Fruit fly (Drosophila melanogaster) whole organism, embryonic: ENCODE measurements around the gene CG33258.

Experiments
- CG10209 ChIP-seq: fragments of 200-800 bp; sonication (Bioruptor generic); optimal IDR thresholded peaks from 3 replicates; lab custom pipeline; 2017; ENCODE audit warnings: missing biosample characterization, mild to moderate bottlenecking, missing genetic modification characterization, missing genetic modification reagents
- CG10431 ChIP-seq: fragments of 200-800 bp; sonication (Bioruptor generic); optimal IDR thresholded peaks from 3 replicates; lab custom pipeline; 2018; ENCODE audit warnings: missing biosample characterization, mild to moderate bottlenecking, missing genetic modification characterization
- CG10543 ChIP-seq: fragments of 200-800 bp; sonication (Bioruptor generic); optimal IDR thresholded peaks from 3 replicates; lab custom pipeline; 2017; ENCODE audit warnings: missing biosample characterization, mild to moderate bottlenecking, missing genetic modification characterization, moderate library complexity
- CG10565 ChIP-seq: fragments of 200-800 bp; sonication (Bioruptor generic); optimal IDR thresholded peaks from 3 replicates; lab custom pipeline; 2016; ENCODE audit warnings: missing biosample characterization, mild to moderate bottlenecking, missing genetic modification characterization
- CG11247 ChIP-seq: fragments of 200-800 bp; sonication (Bioruptor generic); IDR thresholded peaks from 2 replicates; pipeline ENCODE4 v1.3.6; 2022; ENCODE audit warnings: missing biosample characterization, missing genetic modification characterization
- CG11398 ChIP-seq: fragments of 200-800 bp; sonication (Bioruptor generic); optimal IDR thresholded peaks from 2 replicates; lab custom pipeline; 2016; ENCODE audit warnings: missing biosample characterization, missing genetic modification characterization
- CG13287 ChIP-seq: fragments of 200-800 bp; sonication (Bioruptor generic); IDR thresholded peaks from 2 replicates; pipeline ENCODE4 v1.3.6; 2022; ENCODE audit warnings: missing biosample characterization, missing genetic modification characterization; ENCODE audit not compliant: partially characterized antibody
- CG14710 ChIP-seq: fragments of 200-800 bp; sonication (Bioruptor generic); optimal IDR thresholded peaks from 3 replicates; lab custom pipeline; 2019; ENCODE audit warnings: missing biosample characterization, mild to moderate bottlenecking, missing genetic modification characterization, moderate library complexity
- CG1603 ChIP-seq: fragments of 200-800 bp; sonication (Bioruptor generic); optimal IDR thresholded peaks from 2 replicates; lab custom pipeline; 2019; ENCODE audit warnings: missing biosample characterization, mild to moderate bottlenecking, missing genetic modification characterization, moderate library complexity
- CG17361 ChIP-seq: fragments of 200-800 bp; sonication (Bioruptor generic); IDR thresholded peaks from 3 replicates; pipeline ENCODE4 v1.3.6; 2022; ENCODE audit warnings: missing biosample characterization, missing genetic modification characterization
- CG2202 ChIP-seq: fragments of 200-800 bp; sonication (Bioruptor generic); optimal IDR thresholded peaks from 2 replicates; lab custom pipeline; 2018; ENCODE audit warnings: missing biosample characterization, mild to moderate bottlenecking, missing genetic modification characterization
- CG2712 ChIP-seq: fragments of 200-800 bp; optimal IDR thresholded peaks from 3 replicates; lab custom pipeline; 2019; ENCODE audit warnings: missing biosample characterization, mild to moderate bottlenecking, missing genetic modification characterization, moderate library complexity
- CG3281 ChIP-seq: fragments of 200-800 bp; sonication (Bioruptor generic); optimal IDR thresholded peaks from 3 replicates; lab custom pipeline; 2017; ENCODE audit warnings: missing biosample characterization, mild to moderate bottlenecking, missing genetic modification characterization
- CG3838 ChIP-seq: fragments of 200-800 bp; sonication (Bioruptor generic); optimal IDR thresholded peaks from 3 replicates; lab custom pipeline; 2016; ENCODE audit warnings: missing biosample characterization, missing genetic modification characterization
- CG3995 ChIP-seq: fragments of 200-800 bp; sonication (Bioruptor generic); optimal IDR thresholded peaks from 3 replicates; lab custom pipeline; 2016; ENCODE audit warnings: missing biosample characterization, missing genetic modification characterization
- CG4360 ChIP-seq: fragments of 200-800 bp; sonication (Bioruptor generic); IDR thresholded peaks from 2 replicates; pipeline ENCODE4 v1.3.6; 2022; ENCODE audit warnings: missing biosample characterization, missing genetic modification characterization
- CG43689 ChIP-seq: fragments of 200-800 bp; sonication (Bioruptor generic); IDR thresholded peaks from 2 replicates; pipeline ENCODE4 v1.3.6; 2022; ENCODE audit warnings: missing biosample characterization, missing genetic modification characterization
- CG5180 ChIP-seq: fragments of 200-800 bp; sonication (Bioruptor generic); optimal IDR thresholded peaks from 3 replicates; lab custom pipeline; 2017; ENCODE audit warnings: missing biosample characterization, missing genetic modification characterization, mild to moderate bottlenecking, moderate library complexity, missing genetic modification reagents
- CG9437 ChIP-seq: fragments of 200-800 bp; sonication (Bioruptor generic); optimal IDR thresholded peaks from 2 replicates; lab custom pipeline; 2018; ENCODE audit warnings: missing biosample characterization, mild to moderate bottlenecking, missing genetic modification characterization
- Camta ChIP-seq: fragments of 200-800 bp; sonication (Bioruptor generic); optimal IDR thresholded peaks from 2 replicates; lab custom pipeline; 2016; ENCODE audit warnings: missing biosample characterization, missing genetic modification characterization
- Dad ChIP-seq: fragments of 200-800 bp; sonication (Bioruptor generic); optimal IDR thresholded peaks from 3 replicates; lab custom pipeline; 2016; ENCODE audit warnings: missing biosample characterization, missing genetic modification characterization
- Deaf1 ChIP-seq: fragments of 200-800 bp; optimal IDR thresholded peaks from 3 replicates; lab custom pipeline; 2019; ENCODE audit warnings: missing biosample characterization, mild to moderate bottlenecking, missing genetic modification characterization, moderate library complexity
- ERR ChIP-seq: fragments of 200-800 bp; sonication (Bioruptor generic); optimal IDR thresholded peaks from 2 replicates; lab custom pipeline; 2016; ENCODE audit warnings: missing biosample characterization, missing genetic modification characterization
- Fer3 ChIP-seq: fragments of 200-800 bp; sonication (Bioruptor generic); optimal IDR thresholded peaks from 2 replicates; lab custom pipeline; 2018; ENCODE audit warnings: missing biosample characterization, mild to moderate bottlenecking, missing genetic modification characterization, moderate library complexity
- HLHmδ ChIP-seq: fragments of 200-800 bp; sonication (Bioruptor generic); optimal IDR thresholded peaks from 2 replicates; lab custom pipeline; 2018; ENCODE audit warnings: missing biosample characterization, mild to moderate bottlenecking, missing genetic modification characterization, moderate library complexity
- Hmx ChIP-seq: fragments of 200-800 bp; sonication (Bioruptor generic); optimal IDR thresholded peaks from 2 replicates; lab custom pipeline; 2016; ENCODE audit warnings: missing biosample characterization, missing genetic modification characterization
- Hr78 ChIP-seq, 2 experiments: fragments of 200-800 bp in 1 of 2; fragments of >200 bp in 1 of 2; sonication (Bioruptor generic) in 1 of 2; optimal IDR thresholded peaks; 2 replicates each; lab custom pipeline; 2017 to 2019; ENCODE audit warnings: missing biosample characterization in 2 of 2, missing genetic modification characterization in 2 of 2, mild to moderate bottlenecking in 1 of 2, moderate library complexity in 1 of 2
- Mrtf ChIP-seq: fragments of 200-800 bp; sonication (Bioruptor generic); IDR thresholded peaks from 3 replicates; pipeline ENCODE4 v1.3.6; 2022; ENCODE audit warnings: missing biosample characterization, missing genetic modification characterization
- NC2α ChIP-seq: fragments of 200-800 bp; sonication (Bioruptor generic); optimal IDR thresholded peaks from 2 replicates; lab custom pipeline; 2016; ENCODE audit warnings: missing biosample characterization, missing genetic modification characterization
- NC2β ChIP-seq: fragments of 200-800 bp; sonication (Bioruptor generic); optimal IDR thresholded peaks from 2 replicates; lab custom pipeline; 2016; ENCODE audit warnings: missing biosample characterization, missing genetic modification characterization
- Scr ChIP-seq: fragments of 200-800 bp; sonication (Bioruptor generic); IDR thresholded peaks from 2 replicates; pipeline ENCODE4 v1.3.6; 2022; ENCODE audit warnings: missing biosample characterization, missing genetic modification characterization; ENCODE audit not compliant: partially characterized antibody
- Xbp1 ChIP-seq: fragments of 200-800 bp; sonication (Bioruptor generic); optimal IDR thresholded peaks from 3 replicates; lab custom pipeline; 2016; ENCODE audit warnings: missing biosample characterization, mild to moderate bottlenecking, missing genetic modification characterization
- dpn ChIP-seq, 2 experiments: fragments of 200-800 bp; sonication (Bioruptor generic); optimal IDR thresholded peaks; 3 replicates each; lab custom pipeline; 2016; ENCODE audit warnings: missing biosample characterization in 2 of 2, missing genetic modification characterization in 2 of 2
- eve ChIP-seq, 2 experiments: fragments of >200 bp; optimal IDR thresholded peaks; 2 replicates each; lab custom pipeline; 2017; ENCODE audit warnings: missing biosample characterization in 2 of 2, missing genetic modification characterization in 2 of 2
- gcm ChIP-seq: fragments of 200-800 bp; sonication (Bioruptor generic); optimal IDR thresholded peaks from 2 replicates; lab custom pipeline; 2019; ENCODE audit warnings: missing biosample characterization, mild to moderate bottlenecking, missing genetic modification characterization, moderate library complexity
- ind ChIP-seq: fragments of 200-800 bp; sonication (Bioruptor generic); optimal IDR thresholded peaks from 3 replicates; lab custom pipeline; 2016; ENCODE audit warnings: missing biosample characterization, missing genetic modification characterization
- insv ChIP-seq, 2 experiments: fragments of 200-800 bp; sonication (Bioruptor generic); optimal IDR thresholded peaks; 3 replicates each; lab custom pipeline; 2016 to 2018; ENCODE audit warnings: missing biosample characterization in 2 of 2, missing genetic modification characterization in 2 of 2
- klu ChIP-seq: fragments of 200-800 bp; sonication (Bioruptor generic); IDR thresholded peaks from 2 replicates; pipeline ENCODE4 v1.3.6; 2022; ENCODE audit warnings: missing biosample characterization, missing genetic modification characterization
- lab ChIP-seq: fragments of 200-800 bp; sonication (Bioruptor generic); optimal IDR thresholded peaks from 3 replicates; lab custom pipeline; 2017; ENCODE audit warnings: missing biosample characterization, missing genetic modification characterization, mild to moderate bottlenecking, moderate library complexity, missing genetic modification reagents
- luna ChIP-seq: fragments of 200-800 bp; sonication (Bioruptor generic); optimal IDR thresholded peaks from 2 replicates; lab custom pipeline; 2016; ENCODE audit warnings: missing biosample characterization, missing genetic modification characterization
- odd ChIP-seq: fragments of 200-800 bp; sonication (Bioruptor generic); optimal IDR thresholded peaks from 2 replicates; lab custom pipeline; 2017; ENCODE audit warnings: missing biosample characterization, mild to moderate bottlenecking, missing genetic modification characterization
- org-1 ChIP-seq: fragments of 200-800 bp; sonication (Bioruptor generic); optimal IDR thresholded peaks from 2 replicates; lab custom pipeline; 2017; ENCODE audit warnings: missing biosample characterization, missing genetic modification characterization
- peb ChIP-seq: fragments of 200-800 bp; sonication (Bioruptor generic); IDR thresholded peaks from 2 replicates; pipeline ENCODE4 v1.3.6; 2022; ENCODE audit warnings: missing biosample characterization, missing genetic modification characterization
- prd ChIP-seq, 3 experiments: fragments of >200 bp in 2 of 3; fragments of 200-800 bp in 1 of 3; sonication (Bioruptor generic) in 1 of 3; optimal IDR thresholded peaks in 2 of 3; IDR thresholded peaks in 1 of 3; 2 replicates in 2 of 3; 3 replicates in 1 of 3; pipeline versions ENCODE4 v1.3.6 to Lab custom; 2017 to 2022; ENCODE audit warnings: missing biosample characterization in 1 of 3, missing genetic modification characterization in 1 of 3
- ro ChIP-seq: fragments of 200-800 bp; sonication (Bioruptor generic); IDR thresholded peaks from 2 replicates; pipeline ENCODE4 v1.3.6; 2022; ENCODE audit warnings: missing biosample characterization, missing genetic modification characterization
- sens ChIP-seq: fragments of 200-800 bp; sonication (Bioruptor generic); peaks from one replicate; lab custom pipeline; 2016; ENCODE audit warnings: missing biosample characterization, missing genetic modification characterization
- sens-2 ChIP-seq: fragments of 200-800 bp; sonication (Bioruptor generic); IDR thresholded peaks from 2 replicates; pipeline ENCODE4 v1.3.6; 2022; ENCODE audit warnings: missing biosample characterization, missing genetic modification characterization
- so ChIP-seq: fragments of 200-800 bp; sonication (Bioruptor generic); IDR thresholded peaks from 3 replicates; pipeline ENCODE4 v1.3.6; 2022; ENCODE audit warnings: missing biosample characterization, missing genetic modification characterization
- tgo ChIP-seq: fragments of 200-800 bp; sonication (Bioruptor generic); IDR thresholded peaks from 3 replicates; pipeline ENCODE4 v1.3.6; 2022; ENCODE audit warnings: missing biosample characterization, missing genetic modification characterization
- wor ChIP-seq: fragments of 200-800 bp; sonication (Bioruptor generic); IDR thresholded peaks from 2 replicates; pipeline ENCODE4 v1.3.6; 2022; ENCODE audit warnings: missing biosample characterization, missing genetic modification characterization
- z ChIP-seq: fragments of 200-800 bp; sonication (Bioruptor generic); IDR thresholded peaks from 3 replicates; pipeline ENCODE4 v1.3.6; 2022; ENCODE audit warnings: missing biosample characterization, missing genetic modification characterization

CG33258 gene

dm6 chr3L:16054095-16054494, 28.3 kb upstream of the CG33258 start (continued):
- TF ChIP-seq ro (GFP tag; lab: Robert Waterston, UW) (no peak), org-1 (GFP tag; lab: Kevin White, UChicago) (peak; percentile 45), klu (GFP tag; lab: Robert Waterston, UW) (no peak), prd (optimal IDR thresholded peaks at IDR 0.05; lab: Kevin White, UChicago) (no peak), prd (GFP tag; IDR thresholded peaks at IDR 0.05; lab: Robert Waterston, UW) (peak; percentile 51), Scr (no peak), Mrtf (GFP tag; lab: Robert Waterston, UW) (0 out of 3 replicates have a peak, but pooled peaks have one; percentile 39), CG43689 (GFP tag; lab: Robert Waterston, UW) (no peak), Deaf1 (tag; lab: Kevin White, UChicago) (peak; percentile 33), CG5180 (GFP tag; lab: Kevin White, UChicago) (peak; percentile 17), tgo (GFP tag; lab: Robert Waterston, UW) (peak; percentile 32; the same call in 1 of the 3 replicates), insv (GFP tag; optimal IDR thresholded peaks at IDR 0.05; lab: Kevin White, UChicago) (no peak), Xbp1 (GFP tag; lab: Kevin White, UChicago) (peak; percentile 57), Hr78 (GFP tag; optimal IDR thresholded peaks at IDR 0.05; lab: Kevin White, UChicago) (peak in 1 of 2 experiments; percentile 44), CG2712 (tag; lab: Kevin White, UChicago) (peak; percentile 68), CG13287 (GFP tag; lab: Robert Waterston, UW) (no peak), ind (peak; percentile 21), CG9437 (GFP tag; lab: Kevin White, UChicago) (peak; percentile 62), CG4360 (GFP tag; lab: Robert Waterston, UW) (no peak), dpn (GFP tag; optimal IDR thresholded peaks at IDR 0.05; lab: Kevin White, UChicago) (peak in 1 of 2 experiments; percentile 38), peb (GFP tag; lab: Robert Waterston, UW) (no peak), ERR (no peak), NC2α (GFP tag; lab: Kevin White, UChicago) (no peak), HLHmδ (GFP tag; lab: Kevin White, UChicago) (no peak), CG10431 (GFP tag; lab: Kevin White, UChicago) (no peak), Fer3 (tag; lab: Kevin White, UChicago) (peak; percentile 31), lab (peak; percentile 45), z (GFP tag; lab: Robert Waterston, UW) (no peak), CG10565 (GFP tag; lab: Kevin White, UChicago) (no peak), wor (GFP tag; lab: Robert Waterston, UW) (0 out of 2 replicates have a peak, but pooled peaks have one; percentile 19), NC2β (GFP tag; lab: Kevin White, UChicago) (no peak), so (GFP tag; lab: Robert Waterston, UW) (no peak), CG3995 (GFP tag; lab: Kevin White, UChicago) (no peak), CG3281 (peak; percentile 49), CG14710 (tag; lab: Kevin White, UChicago) (peak; percentile 44), CG1603 (tag; lab: Kevin White, UChicago) (no peak), Camta (GFP tag; lab: Kevin White, UChicago) (no peak), Dad (GFP tag; lab: Kevin White, UChicago) (no peak), CG10209 (GFP tag; lab: Kevin White, UChicago) (peak; percentile 13), CG11398 (no peak), sens (GFP tag; lab: Kevin White, UChicago) (peak; percentile 75), odd (peak; percentile 10), CG3838 (GFP tag; lab: Kevin White, UChicago) (no peak), gcm (GFP tag; lab: Kevin White, UChicago) (peak; percentile 53), CG11247 (no peak), CG17361 (peak; percentile 78), luna (no peak), eve (GFP tag; optimal IDR thresholded peaks at IDR 0.05; lab: Kevin White, UChicago) (no peak), CG10543 (no peak), Hmx (GFP tag; lab: Kevin White, UChicago) (no peak), sens-2 (GFP tag; lab: Robert Waterston, UW) (no peak), CG2202 (no peak)
